Worm (Caenorhabditis elegans) whole organism, midembryonic: ENCODE data around the gene C06A6.2.

ENCODE experiments used
- T22C8.4 ChIP-seq: fragments of 200-800 bp; sonication (Bioruptor generic); IDR thresholded peaks from 2 replicates; pipeline ENCODE4 v1.3.6; 2022; ENCODE audit warnings: missing genetic modification characterization, missing compliant biosample characterization
- cog-1 ChIP-seq: sonication (generic microtip); optimal IDR thresholded peaks from 2 replicates; lab custom pipeline; 2016; ENCODE audit warnings: missing genetic modification characterization, missing compliant biosample characterization
- flt-1 ChIP-seq: fragments of 200-800 bp; sonication (Bioruptor generic); IDR thresholded peaks from 2 replicates; pipeline ENCODE4 v1.3.6; 2022; ENCODE audit warnings: missing genetic modification characterization, missing compliant biosample characterization
- klf-2 ChIP-seq: fragments of 200-800 bp; sonication (Bioruptor generic); conservative IDR thresholded peaks from 2 replicates; pipeline ENCODE4 v1.3.6; 2022; ENCODE audit warnings: missing genetic modification reagents, missing genetic modification characterization, missing compliant biosample characterization
- ref-1 ChIP-seq: fragments of 200-800 bp; sonication (Bioruptor generic); conservative IDR thresholded peaks from 2 replicates; pipeline ENCODE4 v1.3.6; 2022; ENCODE audit warnings: missing genetic modification reagents, missing genetic modification characterization, missing compliant biosample characterization
- ztf-23 ChIP-seq: fragments of 200-800 bp; sonication (Bioruptor generic); IDR thresholded peaks from 2 replicates; pipeline ENCODE4 v1.3.6; 2022; ENCODE audit warnings: missing genetic modification reagents, missing genetic modification characterization, missing compliant biosample characterization
- ztf-29 ChIP-seq: fragments of 200-800 bp; sonication (Bioruptor generic); IDR thresholded peaks from 2 replicates; pipeline ENCODE4 v1.3.6; 2022; ENCODE audit warnings: missing genetic modification reagents, missing genetic modification characterization, missing compliant biosample characterization

- no peak for TF ChIP-seq klf-2 (GFP tag; lab: Robert Waterston, UW)
- TF ChIP-seq flt-1 = no peak
- TF ChIP-seq T22C8.4 (GFP tag; lab: Robert Waterston, UW) = no peak
- TF ChIP-seq cog-1 (tag; lab: Kevin White, UChicago) = no peak
- no peak for TF ChIP-seq ref-1 (GFP tag; lab: Robert Waterston, UW)
- no peak for TF ChIP-seq ztf-29
- TF ChIP-seq ztf-23 = no peak
These were observed 5.2 kb upstream of the C06A6.2 start for ce11 chrIV:7841218-7841617.
